Fruit fly (Drosophila melanogaster): Measurements from ENCODE around the gene ex.

ex gene

DNA sequence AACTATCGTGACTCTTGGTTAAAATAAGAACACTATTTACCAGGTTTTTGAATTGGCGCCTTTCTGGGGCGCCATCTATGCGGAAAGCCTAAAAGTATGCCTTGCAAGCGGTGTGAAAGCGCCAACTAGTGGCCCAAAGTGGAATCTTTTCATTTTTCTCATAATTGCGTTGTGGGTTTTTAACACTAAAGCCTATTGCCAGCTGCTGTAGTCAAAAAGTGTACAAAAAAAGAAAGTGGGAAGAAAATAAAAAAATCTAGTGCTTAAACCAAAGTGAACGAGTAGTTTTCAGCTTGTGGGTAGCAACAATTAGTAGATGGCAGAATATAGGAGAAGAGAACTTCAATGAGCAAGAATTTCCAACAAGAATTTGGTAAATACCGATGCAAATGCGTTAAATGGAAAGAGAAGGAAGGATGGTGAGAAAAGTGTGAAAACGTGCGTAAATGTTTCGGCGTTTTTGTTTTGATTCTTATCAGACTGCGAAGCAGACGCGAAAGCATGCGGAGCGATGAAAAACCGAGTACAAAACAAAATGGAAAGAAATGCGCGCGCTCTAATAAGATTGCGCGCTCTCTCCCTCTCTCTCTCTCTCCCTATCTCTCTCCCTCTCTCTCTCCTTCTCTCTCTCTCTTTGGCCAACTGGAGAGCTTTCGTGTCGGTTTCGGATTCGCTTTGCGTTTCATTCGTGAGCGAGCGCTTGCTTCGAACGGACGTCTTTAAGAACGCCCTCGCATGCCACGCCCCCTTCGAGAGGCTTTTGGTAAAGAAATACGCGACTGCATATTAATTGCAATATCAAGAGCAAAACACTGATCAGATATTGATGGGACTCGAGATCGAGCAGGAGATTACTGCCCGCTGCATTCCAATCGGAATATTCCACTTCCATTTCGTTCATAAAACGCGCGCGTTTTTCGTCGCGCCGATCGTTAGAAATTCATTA lies 59.4 kb downstream of the ex start (continued):
- no peak for TF ChIP-seq CG43689 (GFP tag; IDR thresholded peaks at IDR 0.05)
- TF ChIP-seq Ets97D (GFP tag; optimal IDR thresholded peaks at IDR 0.05): peak; percentile 84
- TF ChIP-seq org-1 (GFP tag; optimal IDR thresholded peaks at IDR 0.05): no peak
- peak; percentile 62 for TF ChIP-seq BtbVII (GFP tag; optimal IDR thresholded peaks at IDR 0.05)
- no peak for TF ChIP-seq aop (GFP tag; IDR thresholded peaks at IDR 0.05)
- peak; percentile 59 for TF ChIP-seq CG18619 (GFP tag; optimal IDR thresholded peaks at IDR 0.05)
- no peak for TF ChIP-seq Hmx (GFP tag; optimal IDR thresholded peaks at IDR 0.05)
- peak; percentile 83 for TF ChIP-seq pum (GFP tag; optimal IDR thresholded peaks at IDR 0.05)
- TF ChIP-seq CG10462 (GFP tag; optimal IDR thresholded peaks at IDR 0.05): no peak
- peak; percentile 72 for TF ChIP-seq CG13894 (tag; optimal IDR thresholded peaks at IDR 0.05)
- TF ChIP-seq Dad (GFP tag; optimal IDR thresholded peaks at IDR 0.05): peak; percentile 59
- TF ChIP-seq ems (GFP tag; optimal IDR thresholded peaks at IDR 0.05): peak; percentile 56
- TF ChIP-seq CG8478 (optimal IDR thresholded peaks at IDR 0.05): no peak
- no peak for TF ChIP-seq CG15011 (GFP tag; optimal IDR thresholded peaks at IDR 0.05)
- peak; percentile 78 for TF ChIP-seq NfI (GFP tag; optimal IDR thresholded peaks at IDR 0.05)
- 0 out of 2 replicates have a peak, but pooled peaks have one; percentile 45 for TF ChIP-seq CG10321 (GFP tag; IDR thresholded peaks at IDR 0.05)
- peak; percentile 3 for TF ChIP-seq CG11398 (GFP tag; optimal IDR thresholded peaks at IDR 0.05)
- no peak for TF ChIP-seq Taf1 (GFP tag; IDR thresholded peaks at IDR 0.05)
- TF ChIP-seq cwo (GFP tag; optimal IDR thresholded peaks at IDR 0.05): peak; percentile 84
- peak; percentile 47; the same call in 1 of the 2 replicates for TF ChIP-seq CG17328 (GFP tag; IDR thresholded peaks at IDR 0.05)
- no peak for TF ChIP-seq CG2129 (GFP tag; IDR thresholded peaks at IDR 0.05; ENCODE audit: partially characterized antibody)
- TF ChIP-seq CG1792 (GFP tag; optimal IDR thresholded peaks at IDR 0.05): peak; percentile 69
- TF ChIP-seq mld (GFP tag; IDR thresholded peaks at IDR 0.05; ENCODE audit: partially characterized antibody): no peak
- TF ChIP-seq grn (GFP tag; optimal IDR thresholded peaks at IDR 0.05): peak; percentile 96
- no peak for TF ChIP-seq lov (optimal IDR thresholded peaks at IDR 0.05)
- TF ChIP-seq lov (GFP tag; IDR thresholded peaks at IDR 0.05): 0 out of 3 replicates have a peak, but pooled peaks have one; percentile 48
- TF ChIP-seq ci (GFP tag; IDR thresholded peaks at IDR 0.05): peak; percentile 91
- TF ChIP-seq Optix (GFP tag; IDR thresholded peaks at IDR 0.05): peak; percentile 63; the same call in 2 of the 3 replicates
- no peak for TF ChIP-seq CG2678 (tag; optimal IDR thresholded peaks at IDR 0.05)
- TF ChIP-seq CG17361 (GFP tag; IDR thresholded peaks at IDR 0.05): peak; percentile 57
- TF ChIP-seq klu (GFP tag; IDR thresholded peaks at IDR 0.05): peak; percentile 27; the same call in 1 of the 2 replicates
- peak; percentile 45; the same call in 1 of the 2 replicates for TF ChIP-seq Ada2b (GFP tag; IDR thresholded peaks at IDR 0.05)
- peak; percentile 63 for TF ChIP-seq CG10366 (GFP tag; IDR thresholded peaks at IDR 0.05)
- TF ChIP-seq CG8765 (GFP tag; IDR thresholded peaks at IDR 0.05): peak; percentile 44; the same call in 1 of the 2 replicates
- TF ChIP-seq CG32532 (GFP tag; IDR thresholded peaks at IDR 0.05): peak; percentile 91
- peak; percentile 70 for TF ChIP-seq mam (GFP tag; optimal IDR thresholded peaks at IDR 0.05)
- peak; percentile 20 for TF ChIP-seq CG10979 (tag; optimal IDR thresholded peaks at IDR 0.05)
- TF ChIP-seq Mrtf (GFP tag; IDR thresholded peaks at IDR 0.05): peak; percentile 75; the same call in 2 of the 3 replicates
- TF ChIP-seq CG7556 (GFP tag; optimal IDR thresholded peaks at IDR 0.05): no peak
- peak; percentile 29 for TF ChIP-seq Bdp1 (GFP tag; optimal IDR thresholded peaks at IDR 0.05)
- peak; percentile 62 for TF ChIP-seq CG1024 (GFP tag; IDR thresholded peaks at IDR 0.05)
- peak; percentile 19 for TF ChIP-seq CG18476 (GFP tag; optimal IDR thresholded peaks at IDR 0.05)
- TF ChIP-seq salm (tag; optimal IDR thresholded peaks at IDR 0.05): peak; percentile 47
- no peak for TF ChIP-seq CG31388 (GFP tag; optimal IDR thresholded peaks at IDR 0.05)
- TF ChIP-seq unpg (GFP tag; optimal IDR thresholded peaks at IDR 0.05): peak; percentile 26
- peak; percentile 57 for TF ChIP-seq Scr (GFP tag; IDR thresholded peaks at IDR 0.05; ENCODE audit: partially characterized antibody)
- TF ChIP-seq sug (tag; optimal IDR thresholded peaks at IDR 0.05): peak; percentile 62
- peak; percentile 20 for TF ChIP-seq CG17802 (tag; optimal IDR thresholded peaks at IDR 0.05)
- peak; percentile 88 for TF ChIP-seq CHES-1-like (GFP tag; optimal IDR thresholded peaks at IDR 0.05)
